Worm (Caenorhabditis elegans) whole organism, young adult: ENCODE results near the gene fbxa-154.
A peak's percentile ranks its signal among the peaks of the same experiment; 100 is the strongest.

Experiments
- B0019.2 ChIP-seq: fragments of 200-800 bp; sonication (Bioruptor generic); conservative IDR thresholded peaks from 2 replicates; pipeline ENCODE4 v1.3.6; 2022; ENCODE audit warnings: missing genetic modification reagents, missing genetic modification characterization, missing compliant biosample characterization
- B0261.1 ChIP-seq: sonication (generic microtip); optimal IDR thresholded peaks from 2 replicates; lab custom pipeline; 2016; ENCODE audit warnings: mild to moderate bottlenecking, missing genetic modification characterization, moderate library complexity, missing compliant biosample characterization
- F39B2.1 ChIP-seq: fragments of 200-800 bp; sonication (Bioruptor generic); IDR thresholded peaks from 2 replicates; pipeline ENCODE4 v1.3.6; 2022; ENCODE audit warnings: missing genetic modification reagents, missing genetic modification characterization, missing compliant biosample characterization
- F55B11.4 ChIP-seq: sonication (generic microtip); optimal IDR thresholded peaks from 2 replicates; lab custom pipeline; 2016; ENCODE audit warnings: missing compliant biosample characterization, missing genetic modification characterization, borderline replicate concordance; ENCODE audit not compliant: insufficient read depth
- F57C9.4 ChIP-seq: sonication (generic microtip); optimal IDR thresholded peaks from 2 replicates; lab custom pipeline; 2017; ENCODE audit warnings: mild to moderate bottlenecking, missing genetic modification characterization, missing compliant biosample characterization
- T26A5.8 ChIP-seq: sonication (generic microtip); optimal IDR thresholded peaks from 2 replicates; lab custom pipeline; 2016; ENCODE audit warnings: missing genetic modification characterization, missing compliant biosample characterization
- Y67H2A.10 ChIP-seq: fragments of 200-800 bp; sonication (Bioruptor generic); conservative IDR thresholded peaks from 2 replicates; pipeline ENCODE4 v1.3.6; 2022; ENCODE audit warnings: missing genetic modification reagents, missing genetic modification characterization, missing compliant biosample characterization
- Y79H2A.3 ChIP-seq: fragments of 200-800 bp; sonication (Bioruptor generic); conservative IDR thresholded peaks from 2 replicates; pipeline ENCODE4 v1.3.6; 2022; ENCODE audit warnings: missing genetic modification reagents, missing genetic modification characterization, missing compliant biosample characterization
- akir-1 ChIP-seq: fragments of 200-800 bp; sonication (Bioruptor generic); optimal IDR thresholded peaks from 2 replicates; lab custom pipeline; 2018; ENCODE audit warnings: mild to moderate bottlenecking, missing genetic modification characterization, moderate library complexity, missing compliant biosample characterization
- aptf-3 ChIP-seq: fragments of 200-800 bp; sonication (Bioruptor generic); IDR thresholded peaks from 2 replicates; pipeline ENCODE4 v1.3.6; 2022; ENCODE audit warnings: missing genetic modification characterization, missing compliant biosample characterization
- athp-1 ChIP-seq: sonication (generic microtip); optimal IDR thresholded peaks from 2 replicates; lab custom pipeline; 2017; ENCODE audit warnings: mild to moderate bottlenecking, missing genetic modification characterization, missing compliant biosample characterization
- attf-5 ChIP-seq: fragments of 200-800 bp; sonication (Bioruptor generic); optimal IDR thresholded peaks from 2 replicates; lab custom pipeline; 2018; ENCODE audit warnings: mild to moderate bottlenecking, missing genetic modification characterization, missing compliant biosample characterization
- attf-6 ChIP-seq: fragments of 200-800 bp; sonication (Bioruptor generic); IDR thresholded peaks from 2 replicates; pipeline ENCODE4 v1.3.6; 2022; ENCODE audit warnings: missing genetic modification reagents, missing genetic modification characterization, missing compliant biosample characterization
- cebp-1 ChIP-seq, 2 experiments: fragments of 200-800 bp in 1 of 2; sonication (Bioruptor generic) in 1 of 2; sonication (generic microtip) in 1 of 2; IDR thresholded peaks in 1 of 2; optimal IDR thresholded peaks in 1 of 2; 2 replicates each; pipeline versions ENCODE4 v1.3.6 to Lab custom; 2017 to 2022; ENCODE audit warnings: missing compliant biosample characterization in 2 of 2, missing genetic modification characterization in 2 of 2, mild to moderate bottlenecking in 1 of 2, missing genetic modification reagents in 1 of 2, moderate library complexity in 1 of 2
- ceh-79 ChIP-seq: sonication (generic microtip); optimal IDR thresholded peaks from 2 replicates; lab custom pipeline; 2017; ENCODE audit warnings: mild to moderate bottlenecking, missing genetic modification characterization, missing compliant biosample characterization
- ceh-91 ChIP-seq: fragments of 200-800 bp; sonication (Bioruptor generic); IDR thresholded peaks from 2 replicates; pipeline ENCODE4 v1.3.6; 2022; ENCODE audit warnings: missing genetic modification reagents, missing genetic modification characterization, missing compliant biosample characterization
- dox-1 ChIP-seq: fragments of 200-800 bp; sonication (Bioruptor generic); IDR thresholded peaks from 2 replicates; pipeline ENCODE4 v1.3.6; 2022; ENCODE audit warnings: missing genetic modification reagents, missing genetic modification characterization, missing compliant biosample characterization
- dpff-1 ChIP-seq: sonication (generic microtip); optimal IDR thresholded peaks from 2 replicates; lab custom pipeline; 2017; ENCODE audit warnings: mild to moderate bottlenecking, missing genetic modification characterization, missing compliant biosample characterization
- egl-44 ChIP-seq: fragments of 200-800 bp; sonication (Bioruptor generic); IDR thresholded peaks from 2 replicates; pipeline ENCODE4 v1.3.6; 2022; ENCODE audit warnings: missing genetic modification reagents, missing genetic modification characterization, missing compliant biosample characterization
- egrh-3 ChIP-seq: fragments of 200-800 bp; sonication (Bioruptor generic); IDR thresholded peaks from 2 replicates; pipeline ENCODE4 v1.3.6; 2022; ENCODE audit warnings: missing genetic modification reagents, missing genetic modification characterization, missing compliant biosample characterization
- ets-4 ChIP-seq: fragments of 200-800 bp; sonication (Bioruptor generic); optimal IDR thresholded peaks from 2 replicates; lab custom pipeline; 2018; ENCODE audit warnings: mild to moderate bottlenecking, missing genetic modification characterization, missing compliant biosample characterization
- gei-17 ChIP-seq: fragments of 200-800 bp; sonication (Bioruptor generic); optimal IDR thresholded peaks from 2 replicates; lab custom pipeline; 2018; ENCODE audit warnings: mild to moderate bottlenecking, missing genetic modification characterization, missing compliant biosample characterization
- hmg-1.2 ChIP-seq: fragments of 200-800 bp; sonication (Bioruptor generic); IDR thresholded peaks from 2 replicates; pipeline ENCODE4 v1.3.6; 2022; ENCODE audit warnings: missing genetic modification reagents, missing genetic modification characterization, missing compliant biosample characterization
- hmg-20 ChIP-seq: fragments of 200-800 bp; sonication (Bioruptor generic); IDR thresholded peaks from 2 replicates; pipeline ENCODE4 v1.3.6; 2022; ENCODE audit warnings: missing genetic modification reagents, missing genetic modification characterization, missing compliant biosample characterization
- let-526 ChIP-seq: fragments of 200-800 bp; sonication (Bioruptor generic); IDR thresholded peaks from 2 replicates; pipeline ENCODE4 v1.3.6; 2022; ENCODE audit warnings: missing genetic modification reagents, missing genetic modification characterization, missing compliant biosample characterization
- let-607 ChIP-seq, 2 experiments: fragments of 200-800 bp in 1 of 2; sonication (Bioruptor generic) in 1 of 2; sonication (generic microtip) in 1 of 2; optimal IDR thresholded peaks; 2 replicates each; lab custom pipeline; 2016 to 2018; ENCODE audit warnings: mild to moderate bottlenecking in 2 of 2, missing compliant biosample characterization in 2 of 2, missing genetic modification characterization in 2 of 2, moderate library complexity in 2 of 2, missing genotype in 1 of 2
- lin-26 ChIP-seq: fragments of 200-800 bp; sonication (Bioruptor generic); IDR thresholded peaks from 2 replicates; pipeline ENCODE4 v1.3.6; 2022; ENCODE audit warnings: missing genetic modification reagents, missing genetic modification characterization, missing compliant biosample characterization
- lin-40 ChIP-seq: sonication (generic microtip); optimal IDR thresholded peaks from 2 replicates; lab custom pipeline; 2016; ENCODE audit warnings: missing genetic modification characterization, mild to moderate bottlenecking, missing compliant biosample characterization, missing genotype, missing genetic modification reagents
- lin-54 ChIP-seq: fragments of 200-800 bp; sonication (Bioruptor generic); optimal IDR thresholded peaks from 2 replicates; lab custom pipeline; 2018; ENCODE audit warnings: mild to moderate bottlenecking, missing genetic modification characterization, missing compliant biosample characterization
- madf-6 ChIP-seq: fragments of 200-800 bp; sonication (Bioruptor generic); IDR thresholded peaks from 2 replicates; pipeline ENCODE4 v1.3.6; 2022; ENCODE audit warnings: missing genetic modification reagents, missing genetic modification characterization, missing compliant biosample characterization
- mes-4 ChIP-seq: sonication (generic microtip); optimal IDR thresholded peaks from 2 replicates; lab custom pipeline; 2016; ENCODE audit warnings: missing genotype, missing genetic modification characterization, missing compliant biosample characterization
- mxl-1 ChIP-seq: sonication (generic microtip); optimal IDR thresholded peaks from 2 replicates; lab custom pipeline; 2016; ENCODE audit warnings: missing genetic modification characterization, missing compliant biosample characterization
- nfya-1 ChIP-seq: sonication (generic microtip); optimal IDR thresholded peaks from 2 replicates; lab custom pipeline; 2017; ENCODE audit warnings: antibody characterized with exemption, missing compliant biosample characterization, missing genetic modification characterization, borderline replicate concordance; ENCODE audit not compliant: insufficient read depth
- nfyb-1 ChIP-seq: fragments of 200-800 bp; sonication (Bioruptor generic); IDR thresholded peaks from 2 replicates; pipeline ENCODE4 v1.3.6; 2022; ENCODE audit warnings: missing genetic modification reagents, missing genetic modification characterization, missing compliant biosample characterization
- nhr-179 ChIP-seq: sonication (generic microtip); optimal IDR thresholded peaks from 2 replicates; lab custom pipeline; 2016; ENCODE audit warnings: mild to moderate bottlenecking, missing genetic modification characterization, missing compliant biosample characterization
- repo-1 ChIP-seq: sonication (generic microtip); optimal IDR thresholded peaks from 2 replicates; lab custom pipeline; 2017; ENCODE audit warnings: mild to moderate bottlenecking, missing genetic modification characterization, missing compliant biosample characterization
- sdz-38 ChIP-seq: sonication (generic microtip); optimal IDR thresholded peaks from 2 replicates; lab custom pipeline; 2016; ENCODE audit warnings: missing genotype, missing genetic modification characterization, missing compliant biosample characterization
- somi-1 ChIP-seq: fragments of 200-800 bp; sonication (Bioruptor generic); optimal IDR thresholded peaks from 2 replicates; lab custom pipeline; 2018; ENCODE audit warnings: mild to moderate bottlenecking, missing genetic modification characterization, missing compliant biosample characterization
- sptf-2 ChIP-seq: fragments of 200-800 bp; sonication (Bioruptor generic); optimal IDR thresholded peaks from 2 replicates; lab custom pipeline; 2018; ENCODE audit warnings: mild to moderate bottlenecking, missing genetic modification characterization, missing compliant biosample characterization
- tbx-9 ChIP-seq: sonication (generic microtip); optimal IDR thresholded peaks from 2 replicates; lab custom pipeline; 2016; ENCODE audit warnings: borderline replicate concordance, missing genetic modification characterization, inconsistent platforms, missing compliant biosample characterization
- zfh-2 ChIP-seq: fragments of 200-800 bp; sonication (Bioruptor generic); conservative IDR thresholded peaks from 2 replicates; pipeline ENCODE4 v1.3.6; 2022; ENCODE audit warnings: missing genetic modification reagents, missing genetic modification characterization, missing compliant biosample characterization
- zim-3 ChIP-seq: sonication (generic microtip); optimal IDR thresholded peaks from 2 replicates; lab custom pipeline; 2017; ENCODE audit warnings: mild to moderate bottlenecking, missing genetic modification characterization, moderate library complexity, missing compliant biosample characterization

Gene fbxa-154

ce11 chrV:15562541-15562940 lies 42.4 kb downstream of the fbxa-154 start:
- TF ChIP-seq zfh-2 (GFP tag; lab: Robert Waterston, UW) (peak; percentile 46), nfyb-1 (peak; percentile 66; the same call in 1 of the 2 replicates), repo-1 (no peak)
- TF ChIP-seq, all 124 proteins: peak for 2

- no peak for TF ChIP-seq attf-6 (GFP tag; lab: Robert Waterston, UW)
- no peak for TF ChIP-seq lin-40
- TF ChIP-seq nfya-1 (tag; lab: Kevin White, UChicago) = no peak
- no peak for TF ChIP-seq ceh-91 (GFP tag; lab: Robert Waterston, UW)
- TF ChIP-seq B0261.1 (tag; lab: Kevin White, UChicago) = no peak
- TF ChIP-seq akir-1 (GFP tag; lab: Kevin White, UChicago) = no peak
- no peak for TF ChIP-seq egrh-3 (GFP tag; lab: Robert Waterston, UW)
- no peak for TF ChIP-seq egl-44 (GFP tag; lab: Robert Waterston, UW)
- TF ChIP-seq let-607 (tag; optimal IDR thresholded peaks at IDR 0.05; lab: Kevin White, UChicago) = no peak
- no peak for TF ChIP-seq madf-6 (GFP tag; lab: Robert Waterston, UW)
Measured at ce11 chrV:15559729-15560128, 45.2 kb downstream of the fbxa-154 start.

ce11 chrV:15559047-15559446 lies 45.9 kb downstream of the fbxa-154 start, which contains the start of gene acr-18:
Gene acr-18 (minus strand): TSS chrV:15559147.
- TF ChIP-seq Y67H2A.10 (GFP tag; lab: Robert Waterston, UW) (no peak), aptf-3 (GFP tag; lab: Robert Waterston, UW) (no peak), mes-4 (no peak), F55B11.4 (no peak), sdz-38 (tag; lab: Kevin White, UChicago) (no peak), ceh-79 (tag; lab: Kevin White, UChicago) (no peak), egrh-3 (GFP tag; lab: Robert Waterston, UW) (no peak), zfh-2 (GFP tag; lab: Robert Waterston, UW) (no peak), B0019.2 (no peak), somi-1 (GFP tag; lab: Kevin White, UChicago) (no peak), gei-17 (GFP tag; lab: Kevin White, UChicago) (no peak), repo-1 (no peak), T26A5.8 (tag; lab: Kevin White, UChicago) (no peak), mxl-1 (tag; lab: Kevin White, UChicago) (no peak), ets-4 (GFP tag; lab: Kevin White, UChicago) (no peak), cebp-1 (GFP tag; IDR thresholded peaks at IDR 0.05; lab: Robert Waterston, UW) (no peak), cebp-1 (tag; optimal IDR thresholded peaks at IDR 0.05; lab: Kevin White, UChicago) (no peak), nfyb-1 (no peak), hmg-1.2 (GFP tag; lab: Robert Waterston, UW) (no peak), egl-44 (GFP tag; lab: Robert Waterston, UW) (no peak), zim-3 (tag; lab: Kevin White, UChicago) (no peak)
- TF ChIP-seq, all 124 proteins: peak for 0

- TF ChIP-seq let-526 (GFP tag; lab: Robert Waterston, UW) = no peak
- no peak for TF ChIP-seq sptf-2 (GFP tag; lab: Kevin White, UChicago)
- no peak for TF ChIP-seq nhr-179 (tag; lab: Kevin White, UChicago)
- TF ChIP-seq mxl-1 (tag; lab: Kevin White, UChicago) = no peak
- TF ChIP-seq F39B2.1 (GFP tag; lab: Robert Waterston, UW) = no peak
- no peak for TF ChIP-seq zim-3 (tag; lab: Kevin White, UChicago)
- TF ChIP-seq dox-1 (GFP tag; lab: Robert Waterston, UW) = peak; percentile 54
- peak; percentile 9 for TF ChIP-seq athp-1 (tag; lab: Kevin White, UChicago)
- TF ChIP-seq B0261.1 (tag; lab: Kevin White, UChicago) = peak; percentile 78
- TF ChIP-seq hmg-1.2 (GFP tag; lab: Robert Waterston, UW) = peak; percentile 68
- TF ChIP-seq nfya-1 (tag; lab: Kevin White, UChicago) = no peak
- TF ChIP-seq F57C9.4 (tag; lab: Kevin White, UChicago) = no peak
- no peak for TF ChIP-seq attf-5 (GFP tag; lab: Kevin White, UChicago)
- no peak for TF ChIP-seq let-607 (tag; optimal IDR thresholded peaks at IDR 0.05; lab: Kevin White, UChicago)
- no peak for TF ChIP-seq tbx-9 (tag; lab: Kevin White, UChicago)
- TF ChIP-seq lin-26 (GFP tag; lab: Robert Waterston, UW) = peak; percentile 77; the same call in 1 of the 2 replicates
- no peak for TF ChIP-seq dpff-1
- peak; percentile 18 for TF ChIP-seq lin-54 (GFP tag; lab: Kevin White, UChicago)
- TF ChIP-seq hmg-20 (GFP tag; lab: Robert Waterston, UW) = no peak
- TF ChIP-seq Y79H2A.3 (GFP tag; lab: Robert Waterston, UW) = no peak
Measured at ce11 chrV:15553869-15554268, 51.1 kb downstream of the fbxa-154 start.
